Fruit fly (Drosophila melanogaster): ENCODE measurements around the gene CG10948.

The CG10948 gene

DNA sequence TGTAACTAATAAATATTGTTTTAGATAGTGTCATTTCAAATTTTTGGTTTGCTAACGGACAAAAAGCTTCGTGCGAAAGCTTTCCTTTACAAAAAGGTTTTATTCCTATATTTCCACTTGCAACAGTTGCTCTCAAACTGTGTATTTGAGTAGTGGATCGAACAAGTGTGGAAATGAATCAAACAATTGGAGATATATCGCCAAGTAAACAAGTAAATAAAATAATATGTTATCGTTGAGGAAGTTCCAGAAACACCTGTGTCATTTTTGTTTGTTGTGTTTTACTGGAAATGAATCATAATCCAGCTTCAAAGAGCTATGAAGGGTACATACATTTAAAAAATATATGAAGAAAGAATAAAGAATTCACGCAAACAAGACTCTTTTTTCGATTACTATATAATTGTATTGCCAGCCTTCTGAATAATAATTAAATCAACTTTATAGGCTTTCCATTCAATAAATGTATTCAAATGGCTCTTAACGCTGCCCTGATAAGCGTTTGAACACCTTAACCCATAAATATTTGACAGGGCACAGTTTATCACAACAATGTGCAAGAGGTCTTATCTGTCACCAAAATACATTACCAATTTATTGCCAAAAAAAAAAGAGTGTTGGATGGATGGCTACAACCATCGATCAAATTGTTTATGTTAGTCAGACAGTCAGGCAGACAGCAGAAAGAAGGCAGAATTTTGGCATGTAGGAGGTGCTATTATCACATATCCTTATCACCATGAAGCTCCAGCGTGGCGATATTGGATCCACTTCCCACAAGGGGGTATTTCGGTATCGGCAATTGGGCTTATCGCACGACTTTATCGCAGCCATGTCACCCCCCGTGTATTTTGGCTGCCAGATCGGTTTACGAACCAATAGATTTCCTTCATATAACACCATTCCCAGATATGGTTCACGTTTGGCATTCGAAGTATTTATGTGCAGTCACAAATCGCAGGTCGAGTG is 14.1 kb downstream of the CG10948 start (continued):
- TF ChIP-seq CG15336 (GFP tag; IDR thresholded peaks at IDR 0.05) (no peak), Hr39 (GFP tag; optimal IDR thresholded peaks at IDR 0.05) (no peak), achi (GFP tag; optimal IDR thresholded peaks at IDR 0.05) (no peak)

dm6 chr3L:12834526-12835213 is 15.2 kb downstream of the CG10948 start:
- TF ChIP-seq CG6163 (GFP tag; IDR thresholded peaks at IDR 0.05) (0 out of 3 replicates have a peak, but pooled peaks have one; percentile 16), fkh (GFP tag; optimal IDR thresholded peaks at IDR 0.05) (peak; percentile 44), Eip78C (GFP tag) (peak; percentile 9), svp (GFP tag) (peak; percentile 82), Sox102F (GFP tag; optimal IDR thresholded peaks at IDR 0.05) (no peak), CG8119 (GFP tag; IDR thresholded peaks at IDR 0.05) (peak; percentile 20; the same call in 1 of the 3 replicates)

DNA sequence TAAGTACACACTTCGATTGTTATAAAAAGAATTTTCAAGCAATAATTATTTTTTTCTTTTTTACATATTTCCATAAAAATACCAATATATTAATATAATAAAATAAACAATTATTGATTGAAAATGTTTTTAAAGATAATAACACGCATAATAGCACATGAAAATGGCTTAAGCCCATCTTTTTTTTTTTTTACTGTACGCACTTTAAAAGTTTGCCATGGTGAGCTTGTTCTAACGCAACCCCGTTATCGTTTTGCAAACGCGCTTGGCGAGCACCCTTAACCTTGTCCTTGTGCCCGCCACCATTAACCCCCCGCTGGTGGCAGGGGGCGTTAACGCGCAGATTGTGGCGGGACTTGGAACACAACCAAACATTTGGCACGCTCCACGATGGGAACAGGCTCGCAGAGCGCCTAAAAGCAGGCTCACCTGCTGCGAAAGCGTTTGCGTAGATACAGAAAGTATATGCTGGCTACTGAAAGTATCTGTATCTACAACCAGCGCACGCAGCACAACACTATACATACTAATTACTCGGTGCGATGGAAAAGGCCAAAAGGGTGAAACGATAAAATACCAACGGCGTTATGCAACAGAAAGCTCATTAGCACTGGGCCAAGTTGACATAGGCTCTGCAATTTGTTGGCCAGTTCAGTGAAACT is 15.9 kb downstream of the CG10948 start:
- TF ChIP-seq Ets21C (GFP tag; optimal IDR thresholded peaks at IDR 0.05) (no peak), Gug (GFP tag; IDR thresholded peaks at IDR 0.05) (no peak), Eip78C (GFP tag) (peak; percentile 25), svp (GFP tag) (peak; percentile 45), Ets96B (tag; optimal IDR thresholded peaks at IDR 0.05) (no peak), fkh (GFP tag; optimal IDR thresholded peaks at IDR 0.05) (peak; percentile 45), dac (GFP tag; optimal IDR thresholded peaks at IDR 0.05) (no peak), CG9139 (GFP tag; optimal IDR thresholded peaks at IDR 0.05) (no peak), CG8319 (GFP tag; optimal IDR thresholded peaks at IDR 0.05) (no peak), CG1621 (tag; optimal IDR thresholded peaks at IDR 0.05) (no peak), CG3919 (GFP tag; optimal IDR thresholded peaks at IDR 0.05) (no peak), vri (GFP tag; optimal IDR thresholded peaks at IDR 0.05) (peak; percentile 73), salr (GFP tag; optimal IDR thresholded peaks at IDR 0.05) (peak in 1 of 2 experiments; percentile 9)

- no peak for TF ChIP-seq CG6792 (GFP tag; optimal IDR thresholded peaks at IDR 0.05)
- no peak for TF ChIP-seq salr (GFP tag; optimal IDR thresholded peaks at IDR 0.05)
- 0 out of 3 replicates have a peak, but pooled peaks have one; percentile 34 for TF ChIP-seq CG6163 (GFP tag; IDR thresholded peaks at IDR 0.05)
- peak; percentile 14 for TF ChIP-seq CG32006 (GFP tag; optimal IDR thresholded peaks at IDR 0.05)
- no peak for TF ChIP-seq dac (GFP tag; optimal IDR thresholded peaks at IDR 0.05)
- peak; percentile 12 for TF ChIP-seq fkh (GFP tag; optimal IDR thresholded peaks at IDR 0.05)
- no peak for TF ChIP-seq OdsH (GFP tag; optimal IDR thresholded peaks at IDR 0.05)
- no peak for TF ChIP-seq Lpt (GFP tag; optimal IDR thresholded peaks at IDR 0.05)
Measured at dm6 chr3L:12833354-12833753, 16.6 kb downstream of the CG10948 start.

dm6 chr3L:12832355-12832881 is 17.5 kb downstream of the CG10948 start:
- TF ChIP-seq CG32006 (GFP tag; optimal IDR thresholded peaks at IDR 0.05) (no peak), Hr4 (GFP tag; optimal IDR thresholded peaks at IDR 0.05) (no peak), Eip75B (GFP tag; optimal IDR thresholded peaks at IDR 0.05) (peak; percentile 10), Eip78C (GFP tag) (peak; percentile 81), ss (GFP tag; optimal IDR thresholded peaks at IDR 0.05) (peak; percentile 60 to 70), vri (GFP tag; optimal IDR thresholded peaks at IDR 0.05) (peak; percentile 26), net (GFP tag; optimal IDR thresholded peaks at IDR 0.05) (peak; percentile 35), CG6276 (GFP tag; optimal IDR thresholded peaks at IDR 0.05) (peak; percentile 56), Lpt (GFP tag; optimal IDR thresholded peaks at IDR 0.05) (peak; percentile 55), CG4318 (GFP tag; optimal IDR thresholded peaks at IDR 0.05) (no peak), CG3919 (GFP tag; optimal IDR thresholded peaks at IDR 0.05) (peak; percentile 31), CG6854 (GFP tag; optimal IDR thresholded peaks at IDR 0.05) (peak; percentile 58), dsx (GFP tag; optimal IDR thresholded peaks at IDR 0.05; ENCODE audit: poor library complexity, severe bottlenecking) (peak; percentile 40), lz (GFP tag; optimal IDR thresholded peaks at IDR 0.05) (no peak), CG9139 (GFP tag; optimal IDR thresholded peaks at IDR 0.05) (peak; percentile 23), CG15336 (GFP tag; IDR thresholded peaks at IDR 0.05) (peak; percentile 56; the same call in 1 of the 2 replicates), CG8119 (GFP tag; IDR thresholded peaks at IDR 0.05) (peak; percentile 62; the same call in 1 of the 3 replicates), CG6808 (GFP tag; optimal IDR thresholded peaks at IDR 0.05) (peak; percentile 57), Ets21C (GFP tag; optimal IDR thresholded peaks at IDR 0.05) (no peak), CG16779 (tag; optimal IDR thresholded peaks at IDR 0.05) (peak; percentile 54), CG1621 (tag; optimal IDR thresholded peaks at IDR 0.05) (peak; percentile 87), Sox102F (GFP tag; optimal IDR thresholded peaks at IDR 0.05) (peak; percentile 34), CG31627 (GFP tag; optimal IDR thresholded peaks at IDR 0.05) (no peak)
